Fruit fly (Drosophila melanogaster) whole organism, embryonic: ENCODE results near the gene Sema5c.

Experiments used
- ATbp ChIP-seq: fragments of 200-800 bp; sonication (Bioruptor generic); optimal IDR thresholded peaks from 2 replicates; lab custom pipeline; 2017; ENCODE audit warnings: missing biosample characterization, mild to moderate bottlenecking, missing genetic modification characterization, missing genetic modification reagents
- BtbVII ChIP-seq: fragments of 200-800 bp; sonication (Bioruptor generic); optimal IDR thresholded peaks from 3 replicates; lab custom pipeline; 2017; ENCODE audit warnings: missing biosample characterization, mild to moderate bottlenecking, missing genetic modification characterization
- C15 ChIP-seq: fragments of 200-800 bp; sonication (Bioruptor generic); IDR thresholded peaks from 3 replicates; pipeline ENCODE4 v1.3.6; 2022; ENCODE audit warnings: missing biosample characterization, missing genetic modification characterization
- CG10321 ChIP-seq: fragments of 200-800 bp; sonication (Bioruptor generic); IDR thresholded peaks from 2 replicates; pipeline ENCODE4 v1.3.6; 2022; ENCODE audit warnings: missing biosample characterization, missing genetic modification characterization
- CG10959 ChIP-seq: fragments of 200-800 bp; sonication (Bioruptor generic); IDR thresholded peaks from 2 replicates; pipeline ENCODE4 v1.3.6; 2022; ENCODE audit warnings: missing biosample characterization, missing genetic modification characterization
- CG11085 ChIP-seq: fragments of 200-800 bp; sonication (Bioruptor generic); IDR thresholded peaks from 2 replicates; pipeline ENCODE4 v1.3.6; 2022; ENCODE audit warnings: missing biosample characterization, missing genetic modification characterization
- CG11723 ChIP-seq: fragments of 200-800 bp; sonication (Bioruptor generic); optimal IDR thresholded peaks from 2 replicates; lab custom pipeline; 2017; ENCODE audit warnings: missing biosample characterization, mild to moderate bottlenecking, missing genetic modification characterization
- CG12071 ChIP-seq: fragments of 200-800 bp; sonication (Bioruptor generic); optimal IDR thresholded peaks from 3 replicates; lab custom pipeline; 2018; ENCODE audit warnings: missing biosample characterization, mild to moderate bottlenecking, missing genetic modification characterization
- CG13123 ChIP-seq: fragments of 200-800 bp; sonication (Bioruptor generic); optimal IDR thresholded peaks from 2 replicates; lab custom pipeline; 2016; ENCODE audit warnings: missing biosample characterization, missing genetic modification characterization
- CG15269 ChIP-seq: fragments of 200-800 bp; sonication (Bioruptor generic); optimal IDR thresholded peaks from 2 replicates; lab custom pipeline; 2018; ENCODE audit warnings: missing biosample characterization, mild to moderate bottlenecking, missing genetic modification characterization, moderate library complexity
- CG1529 ChIP-seq: fragments of 200-800 bp; sonication (Bioruptor generic); optimal IDR thresholded peaks from 3 replicates; lab custom pipeline; 2018; ENCODE audit warnings: missing biosample characterization, missing genetic modification characterization
- CG16815 ChIP-seq: fragments of 200-800 bp; sonication (Bioruptor generic); optimal IDR thresholded peaks from 3 replicates; lab custom pipeline; 2017; ENCODE audit warnings: missing biosample characterization, mild to moderate bottlenecking, missing genetic modification characterization
- CG16863 ChIP-seq: fragments of 200-800 bp; sonication (Bioruptor generic); optimal IDR thresholded peaks from 3 replicates; lab custom pipeline; 2016; ENCODE audit warnings: missing biosample characterization, missing genetic modification characterization
- CG18011 ChIP-seq: fragments of 200-800 bp; sonication (Bioruptor generic); optimal IDR thresholded peaks from 2 replicates; lab custom pipeline; 2017; ENCODE audit warnings: missing biosample characterization, missing genetic modification characterization, mild to moderate bottlenecking, moderate library complexity, missing genotype
- CG18599 ChIP-seq: fragments of 200-800 bp; sonication (Bioruptor generic); optimal IDR thresholded peaks from 3 replicates; lab custom pipeline; 2017; ENCODE audit warnings: missing biosample characterization, missing genetic modification characterization, mild to moderate bottlenecking, moderate library complexity, missing genetic modification reagents
- CG2889 ChIP-seq: fragments of 200-800 bp; sonication (Bioruptor generic); IDR thresholded peaks from 3 replicates; pipeline ENCODE4 v1.3.6; 2022; ENCODE audit warnings: missing biosample characterization, missing genetic modification characterization
- CG32772 ChIP-seq: fragments of 200-800 bp; sonication (Bioruptor generic); IDR thresholded peaks from 2 replicates; pipeline ENCODE4 v1.3.6; 2022; ENCODE audit warnings: missing biosample characterization, missing genetic modification characterization
- CG3838 ChIP-seq: fragments of 200-800 bp; sonication (Bioruptor generic); optimal IDR thresholded peaks from 3 replicates; lab custom pipeline; 2016; ENCODE audit warnings: missing biosample characterization, missing genetic modification characterization
- CG3995 ChIP-seq: fragments of 200-800 bp; sonication (Bioruptor generic); optimal IDR thresholded peaks from 3 replicates; lab custom pipeline; 2016; ENCODE audit warnings: missing biosample characterization, missing genetic modification characterization
- CG43689 ChIP-seq: fragments of 200-800 bp; sonication (Bioruptor generic); IDR thresholded peaks from 2 replicates; pipeline ENCODE4 v1.3.6; 2022; ENCODE audit warnings: missing biosample characterization, missing genetic modification characterization
- CG4820 ChIP-seq: fragments of 200-800 bp; sonication (Bioruptor generic); optimal IDR thresholded peaks from 3 replicates; lab custom pipeline; 2016; ENCODE audit warnings: missing biosample characterization, missing genetic modification characterization
- CG4854 ChIP-seq: fragments of 200-800 bp; sonication (Bioruptor generic); optimal IDR thresholded peaks from 2 replicates; lab custom pipeline; 2016; ENCODE audit warnings: missing biosample characterization, missing genetic modification characterization, inconsistent platforms
- CHES-1-like ChIP-seq: fragments of 200-800 bp; sonication (Bioruptor generic); optimal IDR thresholded peaks from 2 replicates; lab custom pipeline; 2016; ENCODE audit warnings: missing biosample characterization, missing genetic modification characterization
- Deaf1 ChIP-seq: fragments of 200-800 bp; optimal IDR thresholded peaks from 3 replicates; lab custom pipeline; 2019; ENCODE audit warnings: missing biosample characterization, mild to moderate bottlenecking, missing genetic modification characterization, moderate library complexity
- Fer2 ChIP-seq: fragments of 200-800 bp; sonication (Bioruptor generic); optimal IDR thresholded peaks from 2 replicates; lab custom pipeline; 2018; ENCODE audit warnings: missing biosample characterization, mild to moderate bottlenecking, missing genetic modification characterization, moderate library complexity
- Kr ChIP-seq: fragments of 200-800 bp; sonication (Bioruptor generic); optimal IDR thresholded peaks from 2 replicates; lab custom pipeline; 2017; ENCODE audit warnings: missing biosample characterization, mild to moderate bottlenecking, missing genetic modification characterization
- Lpt ChIP-seq: fragments of >200 bp; optimal IDR thresholded peaks from 2 replicates; lab custom pipeline; 2018; ENCODE audit warnings: missing biosample characterization, missing genetic modification characterization
- MESR4 ChIP-seq: fragments of 200-800 bp; sonication (Bioruptor generic); optimal IDR thresholded peaks from 2 replicates; lab custom pipeline; 2018; ENCODE audit warnings: missing biosample characterization, mild to moderate bottlenecking, missing genetic modification characterization, moderate library complexity
- MTF-1 ChIP-seq: fragments of 200-800 bp; sonication (Bioruptor generic); optimal IDR thresholded peaks from 2 replicates; lab custom pipeline; 2018; ENCODE audit warnings: missing biosample characterization, mild to moderate bottlenecking, missing genetic modification characterization, borderline replicate concordance
- Neu2 ChIP-seq: fragments of 200-800 bp; sonication (Bioruptor generic); optimal IDR thresholded peaks from 3 replicates; lab custom pipeline; 2016; ENCODE audit warnings: missing biosample characterization, missing genetic modification characterization, borderline replicate concordance
- Nf-YB ChIP-seq: fragments of 200-800 bp; sonication (Bioruptor generic); optimal IDR thresholded peaks from 3 replicates; lab custom pipeline; 2019; ENCODE audit warnings: missing biosample characterization, mild to moderate bottlenecking, missing genetic modification characterization, moderate library complexity
- Nf-YC ChIP-seq: fragments of 200-800 bp; optimal IDR thresholded peaks from 3 replicates; lab custom pipeline; 2019; ENCODE audit warnings: missing biosample characterization, mild to moderate bottlenecking, missing genetic modification characterization, moderate library complexity
- Sin3A ChIP-seq: fragments of >200 bp; optimal IDR thresholded peaks from 2 replicates; lab custom pipeline; 2018
- ara ChIP-seq: fragments of 200-800 bp; sonication (Bioruptor generic); IDR thresholded peaks from 2 replicates; pipeline ENCODE4 v1.3.6; 2022; ENCODE audit warnings: missing biosample characterization, missing genetic modification characterization
- cas ChIP-seq: fragments of 200-800 bp; sonication (Bioruptor generic); IDR thresholded peaks from 2 replicates; pipeline ENCODE4 v1.3.6; 2022; ENCODE audit warnings: missing biosample characterization, missing genetic modification characterization
- cato ChIP-seq: fragments of 200-800 bp; sonication (Bioruptor generic); optimal IDR thresholded peaks from 2 replicates; lab custom pipeline; 2016; ENCODE audit warnings: missing biosample characterization, missing genetic modification characterization, borderline replicate concordance
- dmrt99B ChIP-seq: fragments of 200-800 bp; sonication (Bioruptor generic); optimal IDR thresholded peaks from 2 replicates; lab custom pipeline; 2018; ENCODE audit warnings: missing biosample characterization, mild to moderate bottlenecking, missing genetic modification characterization, moderate library complexity
- gfzf ChIP-seq: fragments of 200-800 bp; sonication (Bioruptor generic); optimal IDR thresholded peaks from 2 replicates; lab custom pipeline; 2016; ENCODE audit warnings: missing biosample characterization, mild to moderate bottlenecking, missing genetic modification characterization, moderate library complexity
- kah ChIP-seq: fragments of 200-800 bp; sonication (Bioruptor generic); optimal IDR thresholded peaks from 2 replicates; lab custom pipeline; 2018; ENCODE audit warnings: missing biosample characterization, mild to moderate bottlenecking, missing genetic modification characterization
- lab ChIP-seq: fragments of 200-800 bp; sonication (Bioruptor generic); optimal IDR thresholded peaks from 3 replicates; lab custom pipeline; 2017; ENCODE audit warnings: missing biosample characterization, missing genetic modification characterization, mild to moderate bottlenecking, moderate library complexity, missing genetic modification reagents
- lola ChIP-seq, 3 experiments: fragments of >200 bp in 2 of 3; fragments of 200-800 bp in 1 of 3; sonication (Bioruptor generic) in 1 of 3; optimal IDR thresholded peaks; 2 replicates each; lab custom pipeline; 2017 to 2019; ENCODE audit warnings: missing biosample characterization in 3 of 3, missing genetic modification characterization in 3 of 3, mild to moderate bottlenecking in 1 of 3, moderate library complexity in 1 of 3
- pan ChIP-seq, 4 experiments: fragments of >200 bp in 3 of 4; fragments of 200-800 bp in 1 of 4; sonication (Bioruptor generic) in 1 of 4; optimal IDR thresholded peaks in 3 of 4; IDR thresholded peaks in 1 of 4; 2 replicates each; pipeline versions ENCODE4 v1.3.6 to Lab custom; 2017 to 2022; ENCODE audit warnings: missing biosample characterization in 2 of 4, missing genetic modification characterization in 2 of 4, mixed read lengths in 1 of 4
- run ChIP-seq: fragments of 200-800 bp; sonication (Bioruptor generic); optimal IDR thresholded peaks from 3 replicates; lab custom pipeline; 2018; ENCODE audit warnings: missing biosample characterization, mild to moderate bottlenecking, missing genetic modification characterization
- slou ChIP-seq: fragments of 200-800 bp; sonication (Bioruptor generic); optimal IDR thresholded peaks from 3 replicates; lab custom pipeline; 2016; ENCODE audit warnings: missing biosample characterization, missing genetic modification characterization
- stwl ChIP-seq: fragments of 200-800 bp; sonication (Bioruptor generic); optimal IDR thresholded peaks from 3 replicates; lab custom pipeline; 2018; ENCODE audit warnings: missing biosample characterization, mild to moderate bottlenecking, missing genetic modification characterization, moderate library complexity
- sug ChIP-seq: fragments of 200-800 bp; optimal IDR thresholded peaks from 2 replicates; lab custom pipeline; 2019; ENCODE audit warnings: missing biosample characterization, mild to moderate bottlenecking, missing genetic modification characterization, moderate library complexity
- toy ChIP-seq: fragments of 200-800 bp; sonication (Bioruptor generic); IDR thresholded peaks from 2 replicates; pipeline ENCODE4 v1.3.6; 2022; ENCODE audit warnings: missing biosample characterization, missing genetic modification characterization
- yki ChIP-seq: fragments of >200 bp; optimal IDR thresholded peaks from 3 replicates; lab custom pipeline; 2018

The Sema5c gene

DNA sequence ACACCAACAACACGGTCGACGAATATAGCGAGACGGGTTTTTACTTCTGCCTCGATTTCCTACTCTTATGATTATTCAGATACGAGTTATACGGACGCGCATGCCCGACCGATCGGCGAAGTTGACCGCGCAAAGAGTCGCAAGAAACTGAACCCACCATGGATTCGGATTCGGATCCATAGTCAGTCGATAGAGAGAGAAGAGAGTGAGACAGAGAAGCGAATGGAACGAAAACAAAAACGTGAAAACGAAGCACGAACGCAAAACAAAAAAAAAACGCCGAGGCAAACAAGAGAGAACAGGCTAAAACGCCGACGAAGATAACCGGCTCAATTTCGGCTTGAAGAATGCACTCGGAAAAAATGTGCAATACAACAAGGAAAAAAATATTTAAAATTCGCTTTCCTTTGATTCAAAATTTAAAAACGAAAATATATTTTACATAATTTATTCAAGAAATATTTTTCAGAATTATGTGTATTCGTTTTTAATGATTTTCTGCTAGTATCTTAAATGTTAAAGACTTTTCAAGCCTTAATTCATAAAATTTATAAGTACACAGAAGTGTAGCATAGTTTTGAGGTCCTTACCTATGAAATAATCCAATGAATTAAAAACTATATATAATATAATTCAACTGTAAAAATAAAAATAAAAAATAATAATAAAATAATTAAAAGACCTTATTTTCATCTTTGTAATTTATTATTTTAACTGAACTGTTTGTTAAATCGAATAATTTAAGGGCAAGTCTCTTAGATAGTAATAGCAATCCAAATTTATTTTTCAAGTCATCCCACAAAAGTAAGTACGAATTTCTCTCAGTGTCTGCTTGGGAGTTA, at the start of gene Sema5c (continued):
- TF ChIP-seq CG11723 (GFP tag; lab: Kevin White, UChicago) (no peak), slou (GFP tag; lab: Kevin White, UChicago) (no peak), CG1529 (GFP tag; lab: Kevin White, UChicago) (peak; percentile 23), CG32772 (GFP tag; lab: Robert Waterston, UW) (peak; percentile 51), MESR4 (GFP tag; lab: Kevin White, UChicago) (no peak), CG12071 (GFP tag; lab: Kevin White, UChicago) (peak; percentile 16), cas (no peak), CG16863 (GFP tag; lab: Kevin White, UChicago) (no peak), ara (GFP tag; lab: Robert Waterston, UW) (no peak; the same call in 1 of the 2 replicates), toy (GFP tag; lab: Robert Waterston, UW) (no peak; the same call in 1 of the 2 replicates), CG18011 (GFP tag; lab: Kevin White, UChicago) (no peak), dmrt99B (tag; lab: Kevin White, UChicago) (peak; percentile 77), Lpt (no peak), run (tag; lab: Kevin White, UChicago) (peak; percentile 51), Nf-YB (GFP tag; lab: Kevin White, UChicago) (peak; percentile 70), kah (peak; percentile 6), Neu2 (peak; percentile 19), yki (no peak), Sin3A (lab: Kevin White, UChicago) (no peak), CG10321 (GFP tag; lab: Robert Waterston, UW) (no peak), Deaf1 (tag; lab: Kevin White, UChicago) (peak; percentile 94), Nf-YC (tag; lab: Kevin White, UChicago) (peak; percentile 57), CG13123 (peak; percentile 46), CG10959 (GFP tag; lab: Robert Waterston, UW) (no peak; the same call in 1 of the 2 replicates), sug (peak; percentile 31), CG11085 (GFP tag; lab: Robert Waterston, UW) (no peak), lab (GFP tag; lab: Kevin White, UChicago) (peak; percentile 40), CG4820 (peak; percentile 42), CG4854 (GFP tag; lab: Kevin White, UChicago) (no peak), C15 (GFP tag; lab: Robert Waterston, UW) (no peak), CG18599 (GFP tag; lab: Kevin White, UChicago) (peak; percentile 48), CG3995 (no peak), ATbp (GFP tag; lab: Kevin White, UChicago) (peak; percentile 24), CG43689 (GFP tag; lab: Robert Waterston, UW) (no peak), CG3838 (peak; percentile 16), BtbVII (GFP tag; lab: Kevin White, UChicago) (peak; percentile 67), Fer2 (tag; lab: Kevin White, UChicago) (no peak), lola (GFP tag; optimal IDR thresholded peaks at IDR 0.05; lab: Kevin White, UChicago) (peak in 1 of 3 experiments; percentile 93), CG2889 (GFP tag; lab: Robert Waterston, UW) (no peak), CG15269 (tag; lab: Kevin White, UChicago) (peak; percentile 67), CHES-1-like (GFP tag; lab: Kevin White, UChicago) (peak; percentile 20), MTF-1 (GFP tag; lab: Kevin White, UChicago) (peak; percentile 13), pan (optimal IDR thresholded peaks at IDR 0.05; lab: Kevin White, UChicago) (no peak), pan (GFP tag; optimal IDR thresholded peaks at IDR 0.05 in 1 of 2, IDR thresholded peaks at IDR 0.05 in 1 of 2) (peak in 1 of 2 experiments; percentile 51), CG16815 (GFP tag; lab: Kevin White, UChicago) (peak; percentile 71), gfzf (no peak), cato (peak; percentile 8), Kr (GFP tag; lab: Kevin White, UChicago) (no peak), stwl (tag; lab: Kevin White, UChicago) (peak; percentile 18)
